Worm (Caenorhabditis elegans) whole organism, L4 larva: ENCODE data around the gene lgc-48.

Experiments
- lin-1 ChIP-seq: fragments of 200-800 bp; sonication (Bioruptor generic); IDR thresholded peaks from 2 replicates; pipeline ENCODE4 v1.3.6; 2022; ENCODE audit warnings: missing genetic modification reagents, missing genetic modification characterization, missing compliant biosample characterization
- lir-3 ChIP-seq: sonication (generic microtip); optimal IDR thresholded peaks from 2 replicates; lab custom pipeline; 2016; ENCODE audit warnings: mild to moderate bottlenecking, missing genetic modification characterization, missing compliant biosample characterization

DNA sequence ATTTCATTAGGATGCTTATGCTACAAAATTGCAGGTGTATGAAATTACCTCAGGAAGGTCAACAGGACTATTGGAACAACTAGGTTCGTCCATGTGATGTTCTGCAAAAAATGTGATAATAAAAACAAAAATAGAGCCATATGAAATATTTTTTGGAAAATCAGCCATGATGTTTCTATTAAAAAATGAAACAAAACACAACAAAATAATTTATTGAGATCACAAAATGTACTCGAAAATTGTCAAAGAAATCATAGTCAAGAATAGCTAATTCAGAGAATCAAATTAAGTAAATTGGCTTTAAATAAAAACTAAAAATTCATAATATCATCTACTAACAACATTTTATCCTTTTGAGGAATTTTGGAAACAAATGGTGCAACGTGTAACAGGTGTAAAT, 9.1 kb upstream of the lgc-48 start, which contains the start of gene nhr-129:
- TF ChIP-seq lin-1 (GFP tag; lab: Robert Waterston, UW), result no peak
- no peak for TF ChIP-seq lir-3 (tag; lab: Kevin White, UChicago)
